Worm (Caenorhabditis elegans) whole organism, late embryonic: ENCODE measurements around the gene apd-3.

Source experiments
- C08G9.2 ChIP-seq: sonication (generic microtip); optimal IDR thresholded peaks from 2 replicates; lab custom pipeline; 2016; ENCODE audit warnings: mild to moderate bottlenecking, missing genetic modification characterization, moderate library complexity, missing compliant biosample characterization
- F13H6.1 ChIP-seq: sonication (generic microtip); optimal IDR thresholded peaks from 2 replicates; lab custom pipeline; 2016; ENCODE audit warnings: missing genetic modification characterization, missing compliant biosample characterization
- K02D7.2 ChIP-seq: sonication (generic microtip); optimal IDR thresholded peaks from 2 replicates; lab custom pipeline; 2017; ENCODE audit warnings: mild to moderate bottlenecking, missing genetic modification characterization, missing compliant biosample characterization
- T23F11.4 ChIP-seq: fragments of 200-800 bp; sonication (Bioruptor generic); optimal IDR thresholded peaks from 2 replicates; lab custom pipeline; 2018; ENCODE audit warnings: mild to moderate bottlenecking, missing genetic modification characterization, missing compliant biosample characterization
- Y22D7AL.16 ChIP-seq: sonication (generic microtip); optimal IDR thresholded peaks from 2 replicates; lab custom pipeline; 2016; ENCODE audit warnings: missing genetic modification characterization, missing compliant biosample characterization
- ahr-1 ChIP-seq: sonication (generic microtip); optimal IDR thresholded peaks from 2 replicates; lab custom pipeline; 2016; ENCODE audit warnings: missing genetic modification characterization, missing compliant biosample characterization
- ceh-14 ChIP-seq: sonication (generic microtip); optimal IDR thresholded peaks from 2 replicates; lab custom pipeline; 2016; ENCODE audit warnings: missing genotype, missing genetic modification characterization, missing compliant biosample characterization
- ceh-2 ChIP-seq: sonication (generic microtip); optimal IDR thresholded peaks from 2 replicates; lab custom pipeline; 2016; ENCODE audit warnings: missing genotype, missing genetic modification characterization, missing compliant biosample characterization
- ceh-22 ChIP-seq: sonication (generic microtip); optimal IDR thresholded peaks from 2 replicates; lab custom pipeline; 2017; ENCODE audit warnings: missing biosample characterization, missing genetic modification characterization
- ceh-24 ChIP-seq: sonication (generic microtip); optimal IDR thresholded peaks from 2 replicates; lab custom pipeline; 2016; ENCODE audit warnings: mild to moderate bottlenecking, missing genetic modification characterization, missing compliant biosample characterization
- ceh-30 ChIP-seq: fragments of 150-350 bp; optimal IDR thresholded peaks from 2 replicates; lab custom pipeline; 2014; ENCODE audit warnings: missing biosample characterization, missing genetic modification characterization
- ceh-31 ChIP-seq: sonication (generic microtip); optimal IDR thresholded peaks from 2 replicates; lab custom pipeline; 2016; ENCODE audit warnings: missing genetic modification characterization, missing compliant biosample characterization
- ceh-48 ChIP-seq: sonication (generic microtip); optimal IDR thresholded peaks from 2 replicates; lab custom pipeline; 2016; ENCODE audit warnings: missing genetic modification characterization, inconsistent platforms, missing compliant biosample characterization
- dve-1 ChIP-seq: sonication (generic microtip); optimal IDR thresholded peaks from 2 replicates; lab custom pipeline; 2017; ENCODE audit warnings: antibody characterized with exemption, mild to moderate bottlenecking, missing genetic modification characterization, missing compliant biosample characterization
- elt-2 ChIP-seq: sonication (generic microtip); optimal IDR thresholded peaks from 2 replicates; lab custom pipeline; 2016; ENCODE audit warnings: missing genetic modification reagents, missing genetic modification characterization, missing compliant biosample characterization
- elt-4 ChIP-seq: sonication (generic microtip); optimal IDR thresholded peaks from 2 replicates; lab custom pipeline; 2016; ENCODE audit warnings: missing genetic modification characterization, missing compliant biosample characterization
- eyg-1 ChIP-seq: sonication (generic microtip); optimal IDR thresholded peaks from 2 replicates; lab custom pipeline; 2016; ENCODE audit warnings: missing genotype, missing genetic modification characterization, missing compliant biosample characterization
- fkh-6 ChIP-seq: sonication (generic microtip); optimal IDR thresholded peaks from 2 replicates; lab custom pipeline; 2016; ENCODE audit warnings: missing genetic modification characterization, missing compliant biosample characterization
- gmeb-2 ChIP-seq: sonication (generic microtip); optimal IDR thresholded peaks from 2 replicates; lab custom pipeline; 2016; ENCODE audit warnings: missing genetic modification characterization, inconsistent platforms, missing compliant biosample characterization
- hlh-15 ChIP-seq: sonication (generic microtip); optimal IDR thresholded peaks from 2 replicates; lab custom pipeline; 2016; ENCODE audit warnings: missing genetic modification characterization, missing compliant biosample characterization
- hlh-30 ChIP-seq: sonication (generic microtip); optimal IDR thresholded peaks from 2 replicates; lab custom pipeline; 2017; ENCODE audit warnings: antibody characterized with exemption, missing genetic modification characterization, missing compliant biosample characterization; ENCODE audit not compliant: insufficient read depth
- hlh-6 ChIP-seq: sonication (generic microtip); optimal IDR thresholded peaks from 2 replicates; lab custom pipeline; 2016; ENCODE audit warnings: missing genotype, missing genetic modification characterization, missing compliant biosample characterization
- hlh-8 ChIP-seq: sonication (generic microtip); optimal IDR thresholded peaks from 2 replicates; lab custom pipeline; 2016; ENCODE audit warnings: missing genotype, missing genetic modification characterization, missing compliant biosample characterization
- lim-6 ChIP-seq: sonication (generic microtip); optimal IDR thresholded peaks from 2 replicates; lab custom pipeline; 2016; ENCODE audit warnings: missing genetic modification characterization, missing compliant biosample characterization
- madf-2 ChIP-seq: sonication (generic microtip); optimal IDR thresholded peaks from 2 replicates; lab custom pipeline; 2017; ENCODE audit warnings: missing genetic modification characterization, missing compliant biosample characterization
- nfya-1 ChIP-seq: sonication (generic microtip); optimal IDR thresholded peaks from 2 replicates; lab custom pipeline; 2017; ENCODE audit warnings: missing genetic modification characterization, mild to moderate bottlenecking, missing compliant biosample characterization, antibody characterized with exemption, moderate library complexity
- nhr-232 ChIP-seq: sonication (generic microtip); optimal IDR thresholded peaks from 2 replicates; lab custom pipeline; 2016; ENCODE audit warnings: missing genetic modification characterization, missing compliant biosample characterization
- npax-4 ChIP-seq: sonication (generic microtip); optimal IDR thresholded peaks from 2 replicates; lab custom pipeline; 2016; ENCODE audit warnings: missing genetic modification characterization, missing compliant biosample characterization
- pat-9 ChIP-seq: fragments of 200-800 bp; sonication (Bioruptor generic); optimal IDR thresholded peaks from 2 replicates; lab custom pipeline; 2018; ENCODE audit warnings: mild to moderate bottlenecking, missing genetic modification characterization, moderate library complexity, missing compliant biosample characterization
- rnt-1 ChIP-seq: sonication (generic microtip); optimal IDR thresholded peaks from 2 replicates; lab custom pipeline; 2016; ENCODE audit warnings: missing genetic modification characterization, missing compliant biosample characterization
- sdc-2 ChIP-seq: sonication (generic microtip); optimal IDR thresholded peaks from 2 replicates; lab custom pipeline; 2016; ENCODE audit warnings: missing genotype, missing genetic modification characterization, missing compliant biosample characterization
- sox-2 ChIP-seq: fragments of 200-800 bp; sonication (Bioruptor generic); IDR thresholded peaks from 2 replicates; pipeline ENCODE4 v1.3.6; 2022; ENCODE audit warnings: missing genetic modification reagents, missing genetic modification characterization, missing compliant biosample characterization
- syd-9 ChIP-seq: sonication (generic microtip); optimal IDR thresholded peaks from 2 replicates; lab custom pipeline; 2016; ENCODE audit warnings: mild to moderate bottlenecking, missing genetic modification characterization, moderate library complexity, missing compliant biosample characterization
- tbx-7 ChIP-seq: sonication (generic microtip); optimal IDR thresholded peaks from 2 replicates; lab custom pipeline; 2016; ENCODE audit warnings: missing genotype, missing genetic modification characterization, missing compliant biosample characterization
- ttx-3 ChIP-seq: sonication (generic microtip); optimal IDR thresholded peaks from 2 replicates; lab custom pipeline; 2016; ENCODE audit warnings: missing genetic modification reagents, missing genetic modification characterization, missing compliant biosample characterization
- unc-42 ChIP-seq: sonication (generic microtip); optimal IDR thresholded peaks from 2 replicates; lab custom pipeline; 2016; ENCODE audit warnings: missing genotype, missing genetic modification characterization, missing compliant biosample characterization
- ztf-16 ChIP-seq: sonication (generic microtip); optimal IDR thresholded peaks from 2 replicates; lab custom pipeline; 2017; ENCODE audit warnings: missing genetic modification characterization, missing compliant biosample characterization

The apd-3 gene

ce11 chrII:3555281-3555680 is 9.1 kb upstream of the apd-3 start:
- TF ChIP-seq ceh-31 (tag; lab: Kevin White, UChicago) (no peak), sox-2 (GFP tag; lab: Robert Waterston, UW) (no peak), npax-4 (tag; lab: Kevin White, UChicago) (no peak), hlh-30 (tag; lab: Kevin White, UChicago) (no peak), nfya-1 (tag; lab: Kevin White, UChicago) (no peak), ahr-1 (no peak), dve-1 (tag; lab: Kevin White, UChicago) (no peak), nhr-232 (tag; lab: Kevin White, UChicago) (no peak), ztf-16 (tag; lab: Kevin White, UChicago) (no peak), T23F11.4 (GFP tag; lab: Kevin White, UChicago) (no peak), rnt-1 (tag; lab: Kevin White, UChicago) (no peak), ceh-48 (tag; lab: Kevin White, UChicago) (no peak), tbx-7 (tag; lab: Kevin White, UChicago) (no peak), elt-2 (no peak), syd-9 (tag; lab: Kevin White, UChicago) (no peak), ceh-2 (tag; lab: Kevin White, UChicago) (no peak), madf-2 (no peak), ceh-24 (no peak)
- TF ChIP-seq, all 69 proteins: peak for 0

- no peak for TF ChIP-seq dve-1 (tag; lab: Kevin White, UChicago)
- no peak for TF ChIP-seq sdc-2
- no peak for TF ChIP-seq ceh-30 (tag; lab: Kevin White, UChicago)
- no peak for TF ChIP-seq Y22D7AL.16 (tag; lab: Kevin White, UChicago)
- no peak for TF ChIP-seq K02D7.2
- no peak for TF ChIP-seq T23F11.4 (GFP tag; lab: Kevin White, UChicago)
Observed at ce11 chrII:3554673-3555072, 8.4 kb upstream of the apd-3 start.

- TF ChIP-seq npax-4 (tag; lab: Kevin White, UChicago) = no peak
- TF ChIP-seq ceh-22 (tag; lab: Kevin White, UChicago) = no peak
- TF ChIP-seq ttx-3 (tag; lab: Kevin White, UChicago) = peak; percentile 42
- TF ChIP-seq elt-2 = peak; percentile 32
- no peak for TF ChIP-seq F13H6.1 (tag; lab: Kevin White, UChicago)
- peak; percentile 4 for TF ChIP-seq ceh-2 (tag; lab: Kevin White, UChicago)
- no peak for TF ChIP-seq nhr-232 (tag; lab: Kevin White, UChicago)
- no peak for TF ChIP-seq lim-6 (tag; lab: Kevin White, UChicago)
- TF ChIP-seq ahr-1 = no peak
- TF ChIP-seq unc-42 (tag; lab: Kevin White, UChicago) = peak; percentile 60
- no peak for TF ChIP-seq sox-2 (GFP tag; lab: Robert Waterston, UW)
- peak; percentile 61 for TF ChIP-seq ceh-14 (tag; lab: Kevin White, UChicago)
- TF ChIP-seq eyg-1 = no peak
Observed at ce11 chrII:3553453-3553852, 7.2 kb upstream of the apd-3 start, which contains the start of gene dnc-3. dnc-3 (plus strand) TSS chrII:3553724.

ce11 chrII:3550352-3550751 is 4.1 kb upstream of the apd-3 start, which contains the start of gene W10G11.19:
W10G11.19 (plus strand) TSS chrII:3550652.
- TF ChIP-seq F13H6.1 (tag; lab: Kevin White, UChicago) (no peak), hlh-6 (tag; lab: Kevin White, UChicago) (no peak), fkh-6 (no peak), hlh-30 (tag; lab: Kevin White, UChicago) (no peak), elt-4 (tag; lab: Kevin White, UChicago) (no peak), madf-2 (no peak), sdc-2 (no peak), syd-9 (tag; lab: Kevin White, UChicago) (no peak), ztf-16 (tag; lab: Kevin White, UChicago) (no peak), hlh-15 (tag; lab: Kevin White, UChicago) (no peak), gmeb-2 (no peak), C08G9.2 (tag; lab: Kevin White, UChicago) (no peak), pat-9 (tag; lab: Kevin White, UChicago) (no peak), hlh-8 (tag; lab: Kevin White, UChicago) (no peak), rnt-1 (tag; lab: Kevin White, UChicago) (no peak)
- TF ChIP-seq, all 69 proteins: peak for 0
